Worm (Caenorhabditis elegans) whole organism, early embryonic: ENCODE data around the gene R02F11.1.

Experiments used
- B0310.2 ChIP-seq: sonication (generic microtip); optimal IDR thresholded peaks from 2 replicates; lab custom pipeline; 2016; ENCODE audit warnings: mild to moderate bottlenecking, missing genetic modification characterization, missing compliant biosample characterization
- ama-1 ChIP-seq: fragments of 150-350 bp; optimal IDR thresholded peaks from 2 replicates; lab custom pipeline; 2014
- hmbx-1 ChIP-seq: sonication (generic microtip); optimal IDR thresholded peaks from 2 replicates; lab custom pipeline; 2016; ENCODE audit warnings: mild to moderate bottlenecking, missing genetic modification characterization, missing compliant biosample characterization
- hnd-1 ChIP-seq: sonication (generic microtip); optimal IDR thresholded peaks from 2 replicates; lab custom pipeline; 2016; ENCODE audit warnings: missing genetic modification characterization, missing compliant biosample characterization
- tbx-11 ChIP-seq: fragments of 200-800 bp; sonication (Bioruptor generic); IDR thresholded peaks from 2 replicates; pipeline ENCODE4 v1.3.6; 2022; ENCODE audit warnings: missing genetic modification characterization, missing compliant biosample characterization
- tbx-37 ChIP-seq: fragments of 200-800 bp; sonication (Bioruptor generic); conservative IDR thresholded peaks from 2 replicates; pipeline ENCODE4 v1.3.6; 2022; ENCODE audit warnings: missing genetic modification reagents, missing genetic modification characterization, missing compliant biosample characterization
- tra-4 ChIP-seq: sonication (generic microtip); optimal IDR thresholded peaks from 2 replicates; lab custom pipeline; 2017; ENCODE audit warnings: missing genetic modification characterization, missing compliant biosample characterization

DNA sequence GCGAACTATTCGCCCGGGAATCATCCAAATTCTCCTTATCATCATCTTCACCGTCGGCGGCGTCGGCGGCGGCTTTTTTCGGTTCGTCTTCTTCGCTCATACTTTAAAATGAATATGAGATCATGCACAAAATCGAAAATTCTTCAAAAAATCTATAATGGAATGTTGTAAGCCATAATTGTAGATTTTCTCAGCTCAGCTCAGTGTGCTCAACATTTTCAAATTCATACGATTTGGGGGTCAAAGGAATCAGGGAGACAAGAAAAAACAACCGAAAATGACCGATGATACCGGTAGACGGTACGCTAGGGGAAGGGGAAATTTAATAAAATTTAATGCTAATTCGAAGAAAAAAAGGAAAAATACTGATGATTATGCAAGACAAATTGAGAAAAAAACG, 17.7 kb downstream of the R02F11.1 start, which contains the start of gene ccep-97:
- TF ChIP-seq tbx-11 (GFP tag; lab: Robert Waterston, UW) (no peak), B0310.2 (tag; lab: Kevin White, UChicago) (no peak), hnd-1 (tag; lab: Kevin White, UChicago) (no peak), hmbx-1 (tag; lab: Kevin White, UChicago) (no peak), tra-4 (no peak), ama-1 (lab: Kevin White, UChicago) (no peak), tbx-37 (GFP tag; lab: Robert Waterston, UW) (no peak)
